Worm (Caenorhabditis elegans): ENCODE results near the gene fos-1.
A peak's percentile ranks its signal among the peaks of the same experiment; 100 is the strongest.

Gene fos-1

DNA sequence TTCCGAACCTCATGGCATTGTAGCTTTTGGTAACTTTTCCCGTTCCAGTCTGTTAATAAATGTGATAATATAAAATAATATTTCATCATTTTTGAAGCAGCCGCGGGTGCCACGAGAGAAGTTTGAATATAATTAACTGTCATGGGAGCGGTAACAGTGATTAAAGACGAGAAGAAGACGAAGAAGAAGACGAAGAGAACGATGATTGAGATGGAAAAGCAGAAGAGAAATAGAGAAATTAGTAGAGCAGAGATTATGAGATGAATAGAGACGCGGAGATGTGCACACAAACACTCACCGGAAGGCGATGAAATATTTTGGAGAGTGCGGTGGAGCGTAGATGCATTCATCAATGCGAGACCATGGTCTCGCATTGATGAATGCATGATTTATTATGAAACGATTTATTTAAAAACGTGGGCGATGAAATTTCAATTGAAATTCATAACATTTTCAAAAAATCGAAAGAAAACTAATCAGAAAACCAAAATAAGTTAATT is 49.8 kb downstream of the fos-1 start, which contains the start of gene seip-1 (continued):
- TF ChIP-seq blmp-1 (tag; optimal IDR thresholded peaks at IDR 0.05; ENCODE audit: insufficient read depth) (peak; percentile 18), lin-39 (tag; optimal IDR thresholded peaks at IDR 0.05) (no peak), elt-3 (tag; optimal IDR thresholded peaks at IDR 0.05) (no peak), mab-5 (tag; optimal IDR thresholded peaks at IDR 0.05) (peak; percentile 91)

DNA sequence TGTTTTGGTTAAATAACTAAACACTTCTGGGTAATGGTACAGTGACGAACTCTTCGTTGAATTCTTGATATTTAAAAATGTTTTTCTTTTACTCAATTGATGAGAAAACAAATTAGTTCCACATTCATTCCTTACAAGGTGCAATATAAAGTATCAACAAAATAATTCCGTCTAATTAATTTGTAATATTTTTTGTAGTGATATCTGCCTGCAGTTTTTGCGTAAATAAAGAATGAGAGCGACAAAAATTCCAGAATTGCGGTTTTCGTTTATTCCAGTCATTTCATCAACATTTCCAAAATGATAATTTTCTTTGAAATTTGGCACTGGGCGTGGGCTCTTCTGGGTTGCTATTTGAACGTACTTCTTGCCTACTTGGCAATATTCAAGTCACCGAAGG is 51.9 kb downstream of the fos-1 start, which contains the start of gene srd-20:
srd-20 (plus strand) TSS at position 301 of the 400 bp plus-strand sequence.
- TF ChIP-seq egl-27 (tag; optimal IDR thresholded peaks at IDR 0.05) (no peak), lin-11 (tag; optimal IDR thresholded peaks at IDR 0.05) (no peak), ceh-16 (tag; optimal IDR thresholded peaks at IDR 0.05) (no peak), nhr-21 (tag; optimal IDR thresholded peaks at IDR 0.05) (no peak), sma-3 (GFP tag; optimal IDR thresholded peaks at IDR 0.05) (no peak), skn-1 (tag; optimal IDR thresholded peaks at IDR 0.05) (no peak), blmp-1 (tag; optimal IDR thresholded peaks at IDR 0.05; ENCODE audit: insufficient read depth) (no peak), nhr-12 (tag; optimal IDR thresholded peaks at IDR 0.05) (no peak), unc-55 (GFP tag; optimal IDR thresholded peaks at IDR 0.05) (no peak), snpc-4 (tag; optimal IDR thresholded peaks at IDR 0.05) (no peak), unc-62 (GFP tag; optimal IDR thresholded peaks at IDR 0.05) (no peak), mab-5 (tag; optimal IDR thresholded peaks at IDR 0.05) (no peak), sma-9 (GFP tag; optimal IDR thresholded peaks at IDR 0.05) (no peak), sma-9 (tag; optimal IDR thresholded peaks at IDR 0.05) (no peak), mdl-1 (tag; optimal IDR thresholded peaks at IDR 0.05) (no peak), nhr-23 (tag; optimal IDR thresholded peaks at IDR 0.05) (no peak), mbf-1 (tag; optimal IDR thresholded peaks at IDR 0.05) (no peak)

DNA sequence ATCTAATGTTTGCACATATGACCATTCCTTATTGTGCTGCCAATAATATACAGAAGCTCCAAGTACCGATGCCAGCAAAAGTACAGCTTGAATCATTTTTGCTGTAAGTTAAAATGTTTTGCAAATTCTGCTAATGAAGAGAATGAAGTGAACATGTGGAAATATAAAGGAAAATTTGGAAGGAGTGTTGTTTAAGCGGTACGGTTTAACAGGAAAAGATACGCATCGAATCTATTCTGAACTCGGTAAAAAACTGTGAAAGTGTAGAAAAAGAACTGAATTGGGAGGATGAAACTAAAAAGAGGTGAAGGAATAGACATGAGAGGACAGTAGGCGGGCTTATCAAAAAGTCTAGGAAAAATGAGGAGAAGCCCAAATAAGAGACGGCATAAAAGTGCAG is 59.9 kb downstream of the fos-1 start, which contains the start of gene Y38A10A.2:
Y38A10A.2 (minus strand) TSS at position 101 of the 400 bp plus-strand sequence.
- TF ChIP-seq mbf-1 (tag; optimal IDR thresholded peaks at IDR 0.05) (no peak), R02D3.7 (tag; optimal IDR thresholded peaks at IDR 0.05) (no peak), lin-13 (GFP tag; optimal IDR thresholded peaks at IDR 0.05) (no peak), nhr-10 (tag; optimal IDR thresholded peaks at IDR 0.05) (no peak), nhr-129 (tag; optimal IDR thresholded peaks at IDR 0.05) (no peak), dmd-4 (tag; optimal IDR thresholded peaks at IDR 0.05) (no peak), skn-1 (tag; optimal IDR thresholded peaks at IDR 0.05) (no peak), sem-4 (tag; optimal IDR thresholded peaks at IDR 0.05) (no peak), lin-39 (tag; optimal IDR thresholded peaks at IDR 0.05) (no peak), ceh-82 (tag; optimal IDR thresholded peaks at IDR 0.05) (no peak), sma-9 (GFP tag; optimal IDR thresholded peaks at IDR 0.05) (no peak), sma-9 (tag; optimal IDR thresholded peaks at IDR 0.05) (no peak), mdl-1 (tag; optimal IDR thresholded peaks at IDR 0.05) (no peak), mab-5 (tag; optimal IDR thresholded peaks at IDR 0.05) (no peak), blmp-1 (tag; optimal IDR thresholded peaks at IDR 0.05; ENCODE audit: insufficient read depth) (no peak), zag-1 (tag; optimal IDR thresholded peaks at IDR 0.05) (no peak), ztf-1 (GFP tag; conservative IDR thresholded peaks at IDR 0.05) (no peak), F13H6.1 (tag; optimal IDR thresholded peaks at IDR 0.05) (no peak), unc-55 (GFP tag; optimal IDR thresholded peaks at IDR 0.05) (no peak)

Data from whole organism, L2 larva.